Fruit fly (Drosophila melanogaster) whole organism, wandering third instar larva: Measurements from ENCODE around the gene SmydA-4.

Experiments used
- h ChIP-seq: fragments of 200-800 bp; sonication (Bioruptor generic); optimal IDR thresholded peaks from 3 replicates; lab custom pipeline; 2016; ENCODE audit warnings: missing biosample characterization, mild to moderate bottlenecking, missing genetic modification characterization
- jim ChIP-seq: fragments of 175-275, 200-325 bp; sonication (Bioruptor generic); optimal IDR thresholded peaks from 2 replicates; lab custom pipeline; 2016; ENCODE audit warnings: missing biosample characterization, mild to moderate bottlenecking, missing genetic modification characterization

DNA sequence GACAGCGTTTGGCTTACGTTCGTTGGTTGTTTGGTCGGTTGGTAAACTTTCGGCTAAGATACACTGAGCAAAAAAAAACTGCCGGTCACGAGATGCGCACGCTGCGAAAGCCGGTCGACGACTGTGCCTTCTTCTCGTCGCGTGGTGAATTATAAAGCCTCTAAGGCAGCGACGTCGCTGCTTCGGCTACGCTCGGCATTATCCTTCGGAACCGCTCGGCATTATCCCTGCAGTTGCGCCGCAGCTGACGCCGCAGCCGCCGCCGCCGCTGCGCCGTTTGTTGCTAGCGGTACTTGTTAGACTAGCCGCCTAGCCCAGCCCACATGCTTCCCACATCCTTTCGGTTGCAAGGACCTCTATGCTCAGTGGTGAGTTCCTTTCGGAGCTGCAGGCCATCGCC is 4.8 kb upstream of the SmydA-4 start, which contains the start of gene vex:
- TF ChIP-seq jim (GFP tag; lab: Kevin White, UChicago) (no peak), h (no peak)
